Worm (Caenorhabditis elegans) whole organism, young adult: Measurements from ENCODE around the gene evl-20.

Source experiments
- F10E7.11 ChIP-seq: sonication (generic microtip); optimal IDR thresholded peaks from 2 replicates; lab custom pipeline; 2017; ENCODE audit warnings: mild to moderate bottlenecking, missing genetic modification characterization, moderate library complexity, missing compliant biosample characterization
- F22D6.2 ChIP-seq: sonication (generic microtip); optimal IDR thresholded peaks from 2 replicates; lab custom pipeline; 2016; ENCODE audit warnings: mild to moderate bottlenecking, missing genetic modification characterization, missing compliant biosample characterization
- F33H1.4 ChIP-seq: fragments of 200-800 bp; sonication (Bioruptor generic); IDR thresholded peaks from 2 replicates; pipeline ENCODE4 v1.3.6; 2022; ENCODE audit warnings: missing genetic modification reagents, missing genetic modification characterization, missing compliant biosample characterization
- T26A5.8 ChIP-seq: sonication (generic microtip); optimal IDR thresholded peaks from 2 replicates; lab custom pipeline; 2016; ENCODE audit warnings: missing genetic modification characterization, missing compliant biosample characterization
- ama-1 ChIP-seq, 3 experiments: fragments of 150-350 bp in 1 of 3; sonication (generic microtip) in 2 of 3; optimal IDR thresholded peaks; 2 replicates each; lab custom pipeline; 2014 to 2018; ENCODE audit warnings: missing biosample characterization in 2 of 3, missing genetic modification characterization in 2 of 3, missing genetic modification reagents in 2 of 3
- lin-26 ChIP-seq: fragments of 200-800 bp; sonication (Bioruptor generic); IDR thresholded peaks from 2 replicates; pipeline ENCODE4 v1.3.6; 2022; ENCODE audit warnings: missing genetic modification reagents, missing genetic modification characterization, missing compliant biosample characterization
- lin-35 ChIP-seq, 3 experiments: fragments of 150-350 bp in 2 of 3; sonication (generic microtip) in 1 of 3; optimal IDR thresholded peaks; 2 replicates each; lab custom pipeline; 2014 to 2018; ENCODE audit warnings: missing biosample characterization in 3 of 3, missing genetic modification characterization in 3 of 3, missing genetic modification reagents in 3 of 3
- rec-8 ChIP-seq, 2 experiments: sonication (generic microtip); optimal IDR thresholded peaks; 2 replicates each; lab custom pipeline; 2016; ENCODE audit warnings: mild to moderate bottlenecking in 2 of 2, missing genetic modification characterization in 2 of 2, missing genetic modification reagents in 2 of 2, missing genotype in 2 of 2, missing biosample characterization in 1 of 2, missing compliant biosample characterization in 1 of 2, moderate library complexity in 1 of 2
- snpc-4 ChIP-seq, 5 experiments: fragments of 150-350 bp in 1 of 5; sonication (generic microtip) in 4 of 5; optimal IDR thresholded peaks; 2 replicates each; lab custom pipeline; 2014 to 2018; ENCODE audit warnings: missing genetic modification characterization in 5 of 5, missing biosample characterization in 3 of 5, antibody characterized with exemption in 2 of 5, mild to moderate bottlenecking in 2 of 5, missing compliant biosample characterization in 2 of 5, missing genotype in 2 of 5, moderate library complexity in 2 of 5, missing genetic modification reagents in 1 of 5

DNA sequence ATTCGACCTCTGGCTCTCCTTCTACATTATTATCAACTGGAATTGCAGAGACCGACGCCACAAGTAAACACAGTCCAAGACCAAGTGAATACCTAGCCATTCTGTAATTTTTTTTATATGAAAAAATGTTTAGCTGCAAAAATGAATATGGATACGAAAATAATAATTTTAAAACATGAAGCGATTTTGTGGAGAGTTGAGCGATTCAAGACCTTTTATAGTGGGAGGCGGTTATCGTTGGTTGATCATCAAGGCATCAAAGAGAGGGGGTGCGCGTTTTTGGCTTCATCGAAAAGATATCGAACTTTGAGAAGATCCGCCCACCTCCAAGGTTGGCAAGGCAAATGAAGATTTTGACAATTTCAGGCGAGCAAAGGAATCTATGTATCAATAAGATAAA lies 2.6 kb downstream of the evl-20 start, which contains the start of gene cut-3:
- TF ChIP-seq snpc-4 (GFP tag; optimal IDR thresholded peaks at IDR 0.05; lab: Kevin White, UChicago) (no peak), snpc-4 (tag; optimal IDR thresholded peaks at IDR 0.05; lab: Kevin White, UChicago) (no peak), ama-1 (optimal IDR thresholded peaks at IDR 0.05; lab: Kevin White, UChicago) (no peak), ama-1 (GFP tag; optimal IDR thresholded peaks at IDR 0.05; lab: Kevin White, UChicago) (no peak), F10E7.11 (tag; lab: Kevin White, UChicago) (no peak), F22D6.2 (no peak), lin-26 (GFP tag; lab: Robert Waterston, UW) (no peak), T26A5.8 (tag; lab: Kevin White, UChicago) (no peak), rec-8 (tag; optimal IDR thresholded peaks at IDR 0.05; lab: Kevin White, UChicago) (no peak), F33H1.4 (no peak), lin-35 (GFP tag; optimal IDR thresholded peaks at IDR 0.05; lab: Kevin White, UChicago) (no peak)
